Worm (Caenorhabditis elegans) whole organism, L2 larva: ENCODE data around the gene F59E12.6.

Source experiments
- C34F6.9 ChIP-seq: fragments of 150-350 bp; optimal IDR thresholded peaks from 2 replicates; lab custom pipeline; 2014; ENCODE audit warnings: missing biosample characterization, missing genetic modification characterization
- R02D3.7 ChIP-seq: fragments of 150-350 bp; optimal IDR thresholded peaks from 2 replicates; lab custom pipeline; 2014; ENCODE audit warnings: missing biosample characterization, missing genetic modification characterization
- Y55F3AM.14 ChIP-seq: fragments of 200-800 bp; sonication (Bioruptor generic); optimal IDR thresholded peaks from 2 replicates; lab custom pipeline; 2018; ENCODE audit warnings: mild to moderate bottlenecking, missing genetic modification characterization, missing compliant biosample characterization
- ZK546.5 ChIP-seq: sonication (generic microtip); optimal IDR thresholded peaks from 2 replicates; lab custom pipeline; 2017; ENCODE audit warnings: missing biosample characterization, missing genetic modification characterization
- alr-1 ChIP-seq: fragments of 150-350 bp; optimal IDR thresholded peaks from 2 replicates; lab custom pipeline; 2014; ENCODE audit warnings: missing biosample characterization, missing genetic modification characterization
- aly-2 ChIP-seq: fragments of 150-350 bp; optimal IDR thresholded peaks from 2 replicates; lab custom pipeline; 2014; ENCODE audit warnings: missing biosample characterization, missing genetic modification characterization
- blmp-1 ChIP-seq: sonication (generic microtip); optimal IDR thresholded peaks from 2 replicates; lab custom pipeline; 2017; ENCODE audit warnings: missing genetic modification characterization, mild to moderate bottlenecking, missing compliant biosample characterization, antibody characterized with exemption, moderate library complexity; ENCODE audit not compliant: insufficient read depth
- ceh-16 ChIP-seq: fragments of 150-350 bp; optimal IDR thresholded peaks from 2 replicates; lab custom pipeline; 2014; ENCODE audit warnings: missing biosample characterization, missing genetic modification characterization
- ceh-82 ChIP-seq: fragments of 150-350 bp; optimal IDR thresholded peaks from 2 replicates; lab custom pipeline; 2014; ENCODE audit warnings: missing biosample characterization, missing genetic modification characterization
- crh-2 ChIP-seq: sonication (generic microtip); optimal IDR thresholded peaks from 2 replicates; lab custom pipeline; 2017; ENCODE audit warnings: missing biosample characterization, missing genetic modification characterization
- dmd-4 ChIP-seq: sonication (generic microtip); optimal IDR thresholded peaks from 2 replicates; lab custom pipeline; 2017; ENCODE audit warnings: missing biosample characterization, missing genetic modification characterization
- egl-27 ChIP-seq: sonication (generic microtip); optimal IDR thresholded peaks from 3 replicates; lab custom pipeline; 2017; ENCODE audit warnings: missing biosample characterization, missing genetic modification reagents, missing genetic modification characterization
- elt-1 ChIP-seq: fragments of 150-350 bp; optimal IDR thresholded peaks from 2 replicates; lab custom pipeline; 2014; ENCODE audit warnings: missing biosample characterization, missing genetic modification characterization
- elt-3 ChIP-seq: sonication (generic microtip); optimal IDR thresholded peaks from 2 replicates; lab custom pipeline; 2017; ENCODE audit warnings: missing biosample characterization, missing genetic modification characterization
- fos-1 ChIP-seq: fragments of 150-350 bp; optimal IDR thresholded peaks from 2 replicates; lab custom pipeline; 2014; ENCODE audit warnings: missing biosample characterization, missing genetic modification characterization
- gmeb-1 ChIP-seq: fragments of 150-350 bp; optimal IDR thresholded peaks from 2 replicates; lab custom pipeline; 2014; ENCODE audit warnings: missing biosample characterization, missing genetic modification characterization
- lin-11 ChIP-seq: fragments of 150-350 bp; sonication (generic microtip); optimal IDR thresholded peaks from 2 replicates; lab custom pipeline; 2014; ENCODE audit warnings: missing biosample characterization, missing genetic modification characterization, inconsistent platforms, mixed read lengths
- lin-13 ChIP-seq: fragments of 150-350 bp; optimal IDR thresholded peaks from 2 replicates; lab custom pipeline; 2014; ENCODE audit warnings: missing biosample characterization, missing genetic modification reagents, missing genetic modification characterization
- lin-39 ChIP-seq: fragments of 150-350 bp; optimal IDR thresholded peaks from 2 replicates; lab custom pipeline; 2014; ENCODE audit warnings: missing biosample characterization, missing genetic modification reagents, missing genetic modification characterization
- lsy-2 ChIP-seq, 2 experiments: fragments of 150-350 bp in 1 of 2; sonication (generic microtip) in 1 of 2; optimal IDR thresholded peaks; 2 replicates each; lab custom pipeline; 2014 to 2017; ENCODE audit warnings: missing biosample characterization in 2 of 2, missing genetic modification characterization in 2 of 2
- mab-5 ChIP-seq: fragments of 150-350 bp; optimal IDR thresholded peaks from 2 replicates; lab custom pipeline; 2014; ENCODE audit warnings: missing biosample characterization, missing genetic modification characterization
- mbf-1 ChIP-seq: sonication (generic microtip); optimal IDR thresholded peaks from 2 replicates; lab custom pipeline; 2017; ENCODE audit warnings: missing biosample characterization, missing genetic modification characterization
- mdl-1 ChIP-seq, 2 experiments: fragments of 150-350 bp in 1 of 2; sonication (generic microtip) in 1 of 2; optimal IDR thresholded peaks; 2 replicates each; lab custom pipeline; 2017; ENCODE audit warnings: missing biosample characterization in 2 of 2, missing genetic modification characterization in 2 of 2
- nhr-11 ChIP-seq: fragments of 150-350 bp; optimal IDR thresholded peaks from 2 replicates; lab custom pipeline; 2014; ENCODE audit warnings: missing biosample characterization, missing genetic modification characterization
- nhr-12 ChIP-seq: fragments of 150-350 bp; optimal IDR thresholded peaks from 2 replicates; lab custom pipeline; 2014; ENCODE audit warnings: missing biosample characterization, missing genetic modification characterization
- nhr-129 ChIP-seq: fragments of 150-350 bp; optimal IDR thresholded peaks from 2 replicates; lab custom pipeline; 2014; ENCODE audit warnings: missing biosample characterization, missing genetic modification characterization
- nhr-21 ChIP-seq: fragments of 150-350 bp; optimal IDR thresholded peaks from 2 replicates; lab custom pipeline; 2014; ENCODE audit warnings: missing biosample characterization, missing genetic modification characterization
- nhr-23 ChIP-seq: fragments of 150-350 bp; optimal IDR thresholded peaks from 2 replicates; lab custom pipeline; 2014; ENCODE audit warnings: missing biosample characterization, missing genetic modification reagents, missing genetic modification characterization
- nhr-237 ChIP-seq: fragments of 150-350 bp; optimal IDR thresholded peaks from 2 replicates; lab custom pipeline; 2014; ENCODE audit warnings: missing biosample characterization, missing genetic modification characterization
- nhr-25 ChIP-seq: fragments of 150-350 bp; sonication (generic microtip); optimal IDR thresholded peaks from 3 replicates; lab custom pipeline; 2014; ENCODE audit warnings: missing biosample characterization, missing genetic modification characterization
- nhr-6 ChIP-seq: fragments of 150-350 bp; optimal IDR thresholded peaks from 2 replicates; lab custom pipeline; 2014; ENCODE audit warnings: missing biosample characterization, missing genetic modification characterization
- nhr-77 ChIP-seq: fragments of 150-350 bp; optimal IDR thresholded peaks from 2 replicates; lab custom pipeline; 2014; ENCODE audit warnings: missing biosample characterization, missing genetic modification characterization
- peb-1 ChIP-seq: fragments of 150-350 bp; optimal IDR thresholded peaks from 2 replicates; lab custom pipeline; 2014; ENCODE audit warnings: missing biosample characterization, missing genetic modification characterization
- sem-4 ChIP-seq: fragments of 150-350 bp; optimal IDR thresholded peaks from 2 replicates; lab custom pipeline; 2014; ENCODE audit warnings: missing biosample characterization, missing genetic modification reagents, missing genetic modification characterization
- skn-1 ChIP-seq: sonication (generic microtip); optimal IDR thresholded peaks from 2 replicates; lab custom pipeline; 2017; ENCODE audit warnings: missing biosample characterization, missing genetic modification characterization
- sma-3 ChIP-seq: sonication (generic microtip); optimal IDR thresholded peaks from 2 replicates; lab custom pipeline; 2016; ENCODE audit warnings: missing genetic modification reagents, missing genetic modification characterization, missing compliant biosample characterization
- sma-9 ChIP-seq, 2 experiments: fragments of 150-350 bp in 1 of 2; sonication (generic microtip) in 1 of 2; optimal IDR thresholded peaks; 2 replicates each; lab custom pipeline; 2014 to 2016; ENCODE audit warnings: missing genetic modification characterization in 2 of 2, mild to moderate bottlenecking in 1 of 2, missing biosample characterization in 1 of 2, missing compliant biosample characterization in 1 of 2, missing genetic modification reagents in 1 of 2, moderate library complexity in 1 of 2
- unc-39 ChIP-seq: fragments of 150-350 bp; optimal IDR thresholded peaks from 2 replicates; lab custom pipeline; 2014; ENCODE audit warnings: missing biosample characterization, missing genetic modification characterization
- unc-55 ChIP-seq: fragments of 150-350 bp; sonication (generic microtip); optimal IDR thresholded peaks from 3 replicates; lab custom pipeline; 2014; ENCODE audit warnings: missing biosample characterization, missing genetic modification reagents, missing genetic modification characterization
- unc-62 ChIP-seq: fragments of 150-350 bp; optimal IDR thresholded peaks from 2 replicates; lab custom pipeline; 2014; ENCODE audit warnings: missing biosample characterization, missing genetic modification reagents, missing genetic modification characterization
- zag-1 ChIP-seq: fragments of 150-350 bp; optimal IDR thresholded peaks from 2 replicates; lab custom pipeline; 2014; ENCODE audit warnings: missing biosample characterization, missing genetic modification characterization
- ztf-1 ChIP-seq: fragments of 200-800 bp; sonication (Bioruptor generic); conservative IDR thresholded peaks from 2 replicates; pipeline ENCODE4 v1.3.6; 2022; ENCODE audit warnings: missing genetic modification characterization, missing compliant biosample characterization
- ztf-11 ChIP-seq: sonication (generic microtip); optimal IDR thresholded peaks from 2 replicates; lab custom pipeline; 2017; ENCODE audit warnings: missing biosample characterization, missing genetic modification characterization
- ztf-4 ChIP-seq: fragments of 150-350 bp; optimal IDR thresholded peaks from 2 replicates; lab custom pipeline; 2014; ENCODE audit warnings: missing biosample characterization, missing genetic modification characterization

F59E12.6 gene

DNA sequence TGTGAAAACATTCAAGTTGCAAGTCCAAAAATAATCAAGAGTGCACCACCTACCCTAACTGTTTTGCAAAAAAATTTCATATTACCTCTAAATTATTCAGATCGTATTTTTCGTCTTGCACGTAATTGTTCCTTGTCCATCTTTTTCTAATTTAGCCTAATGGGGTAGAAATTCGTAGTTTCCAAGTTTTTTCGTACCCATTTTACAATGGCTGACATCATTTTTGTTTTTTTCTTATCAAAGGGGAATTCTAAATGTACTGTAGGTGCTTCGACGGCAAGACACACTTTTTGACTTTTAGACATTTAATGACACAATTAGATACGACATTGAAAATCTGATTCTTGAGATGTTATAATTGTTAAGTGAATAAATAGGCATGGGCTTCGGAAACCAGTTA, 26.3 kb downstream of the F59E12.6 start:
- no peak for TF ChIP-seq nhr-11
- no peak for TF ChIP-seq lin-13 (GFP tag; lab: Kevin White, UChicago)
- TF ChIP-seq mdl-1 (tag; optimal IDR thresholded peaks at IDR 0.05; lab: Kevin White, UChicago), result no peak
- TF ChIP-seq alr-1 (tag; lab: Kevin White, UChicago), result no peak
- TF ChIP-seq zag-1 (tag; lab: Kevin White, UChicago), result no peak
- TF ChIP-seq elt-1 (tag; lab: Kevin White, UChicago), result no peak
- no peak for TF ChIP-seq nhr-21 (tag; lab: Kevin White, UChicago)
- no peak for TF ChIP-seq dmd-4 (tag; lab: Kevin White, UChicago)
- TF ChIP-seq ztf-1 (GFP tag; lab: Robert Waterston, UW), result no peak
- TF ChIP-seq crh-2 (tag; lab: Kevin White, UChicago), result no peak
- TF ChIP-seq lsy-2 (tag; optimal IDR thresholded peaks at IDR 0.05; lab: Kevin White, UChicago), result no peak
- no peak for TF ChIP-seq nhr-237 (tag; lab: Kevin White, UChicago)

ce11 chrII:5603194-5603593, 27.6 kb downstream of the F59E12.6 start, which contains the start of gene C17G10.6:
TSS of gene C17G10.6 (minus strand) at chrII:5603294.
- TF ChIP-seq nhr-23 (tag; lab: Kevin White, UChicago), result no peak
- TF ChIP-seq sma-3 (GFP tag; lab: Kevin White, UChicago), result no peak
- TF ChIP-seq gmeb-1 (tag; lab: Kevin White, UChicago), result no peak
- no peak for TF ChIP-seq aly-2 (tag; lab: Kevin White, UChicago)
- TF ChIP-seq unc-55 (GFP tag; lab: Kevin White, UChicago), result no peak
- TF ChIP-seq lsy-2 (tag; optimal IDR thresholded peaks at IDR 0.05; lab: Kevin White, UChicago), result no peak
- TF ChIP-seq ceh-82 (tag; lab: Kevin White, UChicago), result no peak
- TF ChIP-seq lin-11 (tag; lab: Kevin White, UChicago), result no peak
- TF ChIP-seq, all 48 proteins: peak for 0

DNA sequence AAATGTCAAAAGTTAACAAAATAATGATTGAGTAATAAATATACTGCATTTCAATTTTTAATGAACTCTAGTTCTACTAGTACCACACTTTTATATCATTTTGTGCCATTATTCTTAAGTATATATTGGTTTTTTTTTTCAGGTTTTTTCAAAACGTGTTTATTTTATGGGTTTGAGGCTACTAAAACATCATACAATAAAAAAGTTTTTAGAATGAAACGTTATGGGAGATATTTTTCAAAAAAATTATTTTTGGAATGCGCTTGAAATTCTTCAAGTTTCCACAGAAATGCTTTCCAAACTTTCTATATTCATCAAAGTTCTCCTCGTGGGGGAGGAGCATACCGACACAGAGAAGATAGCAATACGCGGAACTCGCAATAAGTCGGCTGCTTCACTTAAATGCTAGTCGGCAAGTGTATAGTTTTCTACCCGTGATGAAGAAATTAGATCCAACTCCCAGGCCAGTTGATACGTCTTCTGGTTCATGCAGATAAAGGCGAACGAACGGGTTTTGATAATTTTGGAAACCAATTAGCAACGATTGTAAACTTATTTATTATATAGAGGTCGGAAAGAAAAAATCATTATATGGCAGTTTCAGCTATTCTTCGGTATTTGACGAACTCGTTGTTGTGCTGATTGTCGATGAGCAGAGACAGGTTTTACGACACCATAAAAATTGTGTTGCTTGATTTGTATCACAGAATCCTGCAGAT, 31.3 kb downstream of the F59E12.6 start, which contains the start of gene C17G10.10:
Gene C17G10.10 (minus strand): TSS at position 51 of the 719 bp plus-strand sequence.
- TF ChIP-seq crh-2 (tag; lab: Kevin White, UChicago) (peak; percentile 69), nhr-12 (tag; lab: Kevin White, UChicago) (no peak), aly-2 (tag; lab: Kevin White, UChicago) (no peak), ztf-1 (GFP tag; lab: Robert Waterston, UW) (no peak), sem-4 (no peak), unc-62 (no peak), nhr-6 (tag; lab: Kevin White, UChicago) (peak; percentile 41), elt-1 (tag; lab: Kevin White, UChicago) (no peak), Y55F3AM.14 (GFP tag; lab: Kevin White, UChicago) (no peak), unc-39 (tag; lab: Kevin White, UChicago) (no peak), egl-27 (tag; lab: Kevin White, UChicago) (peak; percentile 72), ceh-82 (tag; lab: Kevin White, UChicago) (no peak), alr-1 (tag; lab: Kevin White, UChicago) (no peak), nhr-23 (tag; lab: Kevin White, UChicago) (no peak), nhr-237 (tag; lab: Kevin White, UChicago) (no peak), elt-3 (tag; lab: Kevin White, UChicago) (no peak), mdl-1 (tag; optimal IDR thresholded peaks at IDR 0.05; lab: Kevin White, UChicago) (peak; percentile 54 to 59), nhr-77 (peak; percentile 68), nhr-21 (tag; lab: Kevin White, UChicago) (peak; percentile 78), gmeb-1 (tag; lab: Kevin White, UChicago) (peak; percentile 82), lin-13 (GFP tag; lab: Kevin White, UChicago) (peak; percentile 53), ztf-11 (tag; lab: Kevin White, UChicago) (no peak), blmp-1 (tag; lab: Kevin White, UChicago) (no peak), sma-9 (GFP tag; optimal IDR thresholded peaks at IDR 0.05; lab: Kevin White, UChicago) (peak; percentile 91), sma-9 (tag; optimal IDR thresholded peaks at IDR 0.05; lab: Kevin White, UChicago) (no peak), ztf-4 (peak; percentile 9), mab-5 (no peak), ZK546.5 (tag; lab: Kevin White, UChicago) (no peak), mbf-1 (tag; lab: Kevin White, UChicago) (no peak), fos-1 (peak; percentile 85), zag-1 (tag; lab: Kevin White, UChicago) (no peak), lin-39 (tag; lab: Kevin White, UChicago) (no peak), C34F6.9 (tag; lab: Kevin White, UChicago) (peak; percentile 20), lsy-2 (tag; optimal IDR thresholded peaks at IDR 0.05; lab: Kevin White, UChicago) (peak; percentile 62 to 75), nhr-11 (no peak), R02D3.7 (tag; lab: Kevin White, UChicago) (no peak), dmd-4 (tag; lab: Kevin White, UChicago) (no peak), unc-55 (GFP tag; lab: Kevin White, UChicago) (no peak), ceh-16 (tag; lab: Kevin White, UChicago) (peak; percentile 75), sma-3 (GFP tag; lab: Kevin White, UChicago) (peak; percentile 87), skn-1 (no peak), peb-1 (tag; lab: Kevin White, UChicago) (no peak), nhr-25 (tag; lab: Kevin White, UChicago) (peak; percentile 62), nhr-129 (tag; lab: Kevin White, UChicago) (peak; percentile 45), lin-11 (tag; lab: Kevin White, UChicago) (no peak)
